Fruit fly (Drosophila melanogaster): ENCODE results near the gene VAChT.

dm6 chr3R:18738705-18739434, 33.6 kb downstream of the VAChT start:
- TF ChIP-seq CG34224 (GFP tag; IDR thresholded peaks at IDR 0.05; ENCODE audit: partially characterized antibody) = no peak
- TF ChIP-seq ind (GFP tag; optimal IDR thresholded peaks at IDR 0.05) = no peak
- TF ChIP-seq CG11723 (GFP tag; optimal IDR thresholded peaks at IDR 0.05) = no peak
- no peak for TF ChIP-seq kay (GFP tag; optimal IDR thresholded peaks at IDR 0.05)
- TF ChIP-seq CG11247 (GFP tag; IDR thresholded peaks at IDR 0.05) = no peak
- no peak for TF ChIP-seq Gug (GFP tag; IDR thresholded peaks at IDR 0.05)

All from whole organism, embryonic.